Fruit fly (Drosophila melanogaster) whole organism, pupa: Measurements from ENCODE around the gene PIG-K.

Source experiments
- CG10348 ChIP-seq: fragments of 200-800 bp; sonication (Bioruptor generic); IDR thresholded peaks from 2 replicates; pipeline ENCODE4 v1.3.6; 2022; ENCODE audit warnings: missing biosample characterization, missing genetic modification characterization
- CG12605 ChIP-seq: fragments of 200-800 bp; sonication (Bioruptor generic); IDR thresholded peaks from 2 replicates; pipeline ENCODE4 v1.3.6; 2022; ENCODE audit warnings: missing biosample characterization, missing genetic modification characterization
- CG13204 ChIP-seq: fragments of 200-800 bp; sonication (Bioruptor generic); optimal IDR thresholded peaks from 2 replicates; lab custom pipeline; 2018; ENCODE audit warnings: missing biosample characterization, mild to moderate bottlenecking, missing genetic modification characterization, moderate library complexity
- CG14655 ChIP-seq: fragments of 200-800 bp; sonication (Bioruptor generic); optimal IDR thresholded peaks from 3 replicates; lab custom pipeline; 2017; ENCODE audit warnings: mild to moderate bottlenecking, missing biosample characterization, missing genetic modification reagents, missing genetic modification characterization
- CG15710 ChIP-seq: fragments of 200-800 bp; sonication (Bioruptor generic); optimal IDR thresholded peaks from 2 replicates; lab custom pipeline; 2018; ENCODE audit warnings: missing biosample characterization, mild to moderate bottlenecking, missing genetic modification characterization, moderate library complexity
- CG17806 ChIP-seq: fragments of 200-800 bp; sonication (Bioruptor generic); optimal IDR thresholded peaks from 2 replicates; lab custom pipeline; 2018; ENCODE audit warnings: missing biosample characterization, mild to moderate bottlenecking, missing genetic modification characterization, moderate library complexity
- CG32121 ChIP-seq: fragments of 200-800 bp; sonication (Bioruptor generic); IDR thresholded peaks from 2 replicates; pipeline ENCODE4 v1.3.6; 2022; ENCODE audit warnings: missing biosample characterization, missing genetic modification characterization
- CG34367 ChIP-seq: fragments of 200-800 bp; sonication (Bioruptor generic); optimal IDR thresholded peaks from 2 replicates; lab custom pipeline; 2018; ENCODE audit warnings: missing biosample characterization, mild to moderate bottlenecking, missing genetic modification characterization
- CG4496 ChIP-seq: fragments of 200-800 bp; sonication (Bioruptor generic); IDR thresholded peaks from 3 replicates; pipeline ENCODE4 v1.3.6; 2022; ENCODE audit warnings: missing biosample characterization, missing genetic modification characterization
- CG8159 ChIP-seq: fragments of 200-800 bp; sonication (Bioruptor generic); optimal IDR thresholded peaks from 3 replicates; lab custom pipeline; 2018; ENCODE audit warnings: missing biosample characterization, mild to moderate bottlenecking, missing genetic modification characterization, moderate library complexity
- CG8301 ChIP-seq: fragments of 200-800 bp; sonication (Bioruptor generic); optimal IDR thresholded peaks from 2 replicates; lab custom pipeline; 2018; ENCODE audit warnings: missing biosample characterization, mild to moderate bottlenecking, missing genetic modification characterization
- CG9948 ChIP-seq: fragments of 200-800 bp; sonication (Bioruptor generic); optimal IDR thresholded peaks from 2 replicates; lab custom pipeline; 2018; ENCODE audit warnings: missing biosample characterization, mild to moderate bottlenecking, missing genetic modification characterization, moderate library complexity
- D1 ChIP-seq: fragments of 200-800 bp; sonication (Bioruptor generic); optimal IDR thresholded peaks from 2 replicates; lab custom pipeline; 2018; ENCODE audit warnings: missing biosample characterization, mild to moderate bottlenecking, missing genetic modification characterization, moderate library complexity
- EcR ChIP-seq: fragments of 200-800 bp; sonication (Bioruptor generic); optimal IDR thresholded peaks from 3 replicates; lab custom pipeline; 2019; ENCODE audit warnings: missing biosample characterization, missing genetic modification characterization, mild to moderate bottlenecking, moderate library complexity, missing genetic modification reagents
- Ets98B ChIP-seq: fragments of 200-800 bp; sonication (Bioruptor generic); IDR thresholded peaks from 2 replicates; pipeline ENCODE4 v1.3.6; 2022; ENCODE audit warnings: missing biosample characterization, missing genetic modification characterization
- Pif1A ChIP-seq: fragments of 200-800 bp; sonication (Bioruptor generic); optimal IDR thresholded peaks from 3 replicates; lab custom pipeline; 2016; ENCODE audit warnings: missing biosample characterization, missing genetic modification characterization
- Pif1B ChIP-seq: fragments of 200-800 bp; sonication (Bioruptor generic); optimal IDR thresholded peaks from 3 replicates; lab custom pipeline; 2016; ENCODE audit warnings: missing biosample characterization, missing genetic modification characterization
- Snoo ChIP-seq: fragments of 200-800 bp; sonication (Bioruptor generic); optimal IDR thresholded peaks from 3 replicates; lab custom pipeline; 2017; ENCODE audit warnings: missing biosample characterization, mild to moderate bottlenecking, missing genetic modification characterization, inconsistent platforms
- fd96Ca ChIP-seq: fragments of 200-800 bp; sonication (Bioruptor generic); IDR thresholded peaks from 3 replicates; pipeline ENCODE4 v1.3.6; 2022; ENCODE audit warnings: missing biosample characterization, missing genetic modification characterization
- gl ChIP-seq: fragments of 200-800 bp; sonication (Bioruptor generic); optimal IDR thresholded peaks from 2 replicates; lab custom pipeline; 2018; ENCODE audit warnings: missing biosample characterization, mild to moderate bottlenecking, missing genetic modification characterization
- rn ChIP-seq: fragments of 200-800 bp; sonication (Bioruptor generic); IDR thresholded peaks from 2 replicates; pipeline ENCODE4 v1.3.6; 2022; ENCODE audit warnings: missing biosample characterization, missing genetic modification characterization

The PIG-K gene

dm6 chrX:2043660-2044397 lies 34.7 kb upstream of the PIG-K start, which contains the start of gene CG4325:
TSS of gene CG4325 (minus strand) at chrX:2043818.
- no peak for TF ChIP-seq fd96Ca (GFP tag; lab: Robert Waterston, UW)
- peak; percentile 26 for TF ChIP-seq CG13204 (GFP tag; lab: Kevin White, UChicago)
- TF ChIP-seq, all 21 proteins: peak for 1

- TF ChIP-seq CG12605 (peak; percentile 29; the same call in 1 of the 2 replicates), Pif1A (GFP tag; lab: Kevin White, UChicago) (peak; percentile 56), EcR (peak; percentile 34), Ets98B (GFP tag; lab: Robert Waterston, UW) (peak; percentile 42; the same call in 1 of the 2 replicates), CG13204 (GFP tag; lab: Kevin White, UChicago) (peak; percentile 35), CG4496 (GFP tag; lab: Robert Waterston, UW) (peak; percentile 46; the same call in 2 of the 3 replicates), CG9948 (no peak), CG14655 (GFP tag; lab: Kevin White, UChicago) (peak; percentile 41), CG8301 (no peak), rn (GFP tag; lab: Robert Waterston, UW) (no peak), fd96Ca (GFP tag; lab: Robert Waterston, UW) (peak; percentile 33; the same call in 1 of the 3 replicates), CG8159 (peak; percentile 38), Pif1B (GFP tag; lab: Kevin White, UChicago) (peak; percentile 17), CG10348 (GFP tag; lab: Robert Waterston, UW) (no peak), Snoo (tag; lab: Kevin White, UChicago) (peak; percentile 27), CG17806 (tag; lab: Kevin White, UChicago) (peak; percentile 34), D1 (tag; lab: Kevin White, UChicago) (no peak), CG32121 (GFP tag; lab: Robert Waterston, UW) (peak; percentile 25; the same call in 1 of the 2 replicates), CG34367 (no peak)
- TF ChIP-seq, all 21 proteins: peak for 13
Measured at dm6 chrX:2041981-2042847, 33.0 kb upstream of the PIG-K start, which contains the start of the genes Actn and usp. TSS of gene Actn (minus strand) at chrX:2042311. TSS of gene usp (minus strand) at chrX:2042311.

dm6 chrX:2041312-2041918 lies 32.3 kb upstream of the PIG-K start, which contains the start of gene CG4313:
TSS of gene CG4313 (plus strand) at chrX:2041868.
- TF ChIP-seq CG32121 (GFP tag; lab: Robert Waterston, UW) (no peak), CG13204 (GFP tag; lab: Kevin White, UChicago) (peak; percentile 11), CG4496 (GFP tag; lab: Robert Waterston, UW) (peak; percentile 63; the same call in 2 of the 3 replicates), Pif1B (GFP tag; lab: Kevin White, UChicago) (peak; percentile 42), CG17806 (tag; lab: Kevin White, UChicago) (peak; percentile 58), D1 (tag; lab: Kevin White, UChicago) (no peak), Snoo (tag; lab: Kevin White, UChicago) (peak; percentile 49), Pif1A (GFP tag; lab: Kevin White, UChicago) (peak; percentile 63), EcR (no peak), CG14655 (GFP tag; lab: Kevin White, UChicago) (peak; percentile 64), gl (tag; lab: Kevin White, UChicago) (no peak), fd96Ca (GFP tag; lab: Robert Waterston, UW) (peak; percentile 70; the same call in 1 of the 3 replicates), CG10348 (GFP tag; lab: Robert Waterston, UW) (no peak), CG8159 (peak; percentile 68), rn (GFP tag; lab: Robert Waterston, UW) (0 out of 2 replicates have a peak, but pooled peaks have one; percentile 19), CG9948 (peak; percentile 50), CG12605 (no peak), CG34367 (peak; percentile 15), CG8301 (peak; percentile 47), CG15710 (peak; percentile 66), Ets98B (GFP tag; lab: Robert Waterston, UW) (peak; percentile 38)

dm6 chrX:2037605-2038004 lies 28.4 kb upstream of the PIG-K start:
- TF ChIP-seq Ets98B (GFP tag; lab: Robert Waterston, UW) (no peak), CG9948 (no peak), CG8301 (no peak), CG4496 (GFP tag; lab: Robert Waterston, UW) (no peak), D1 (tag; lab: Kevin White, UChicago) (no peak), CG15710 (no peak), gl (tag; lab: Kevin White, UChicago) (no peak), Pif1B (GFP tag; lab: Kevin White, UChicago) (no peak), CG34367 (no peak), CG13204 (GFP tag; lab: Kevin White, UChicago) (no peak), CG32121 (GFP tag; lab: Robert Waterston, UW) (no peak), rn (GFP tag; lab: Robert Waterston, UW) (no peak), CG10348 (GFP tag; lab: Robert Waterston, UW) (no peak), CG8159 (no peak), Pif1A (GFP tag; lab: Kevin White, UChicago) (no peak), CG12605 (no peak), EcR (no peak)
